Worm (Caenorhabditis elegans) whole organism, L4/young adult: ENCODE data around the gene frpr-11.

Experiments
- W03F9.2 ChIP-seq: fragments of 150-350 bp; optimal IDR thresholded peaks from 2 replicates; lab custom pipeline; 2014; ENCODE audit warnings: missing biosample characterization, missing genetic modification characterization
- him-1 ChIP-seq: sonication (generic microtip); optimal IDR thresholded peaks from 2 replicates; lab custom pipeline; 2016; ENCODE audit warnings: missing genotype, missing genetic modification reagents, missing genetic modification characterization, missing compliant biosample characterization

DNA sequence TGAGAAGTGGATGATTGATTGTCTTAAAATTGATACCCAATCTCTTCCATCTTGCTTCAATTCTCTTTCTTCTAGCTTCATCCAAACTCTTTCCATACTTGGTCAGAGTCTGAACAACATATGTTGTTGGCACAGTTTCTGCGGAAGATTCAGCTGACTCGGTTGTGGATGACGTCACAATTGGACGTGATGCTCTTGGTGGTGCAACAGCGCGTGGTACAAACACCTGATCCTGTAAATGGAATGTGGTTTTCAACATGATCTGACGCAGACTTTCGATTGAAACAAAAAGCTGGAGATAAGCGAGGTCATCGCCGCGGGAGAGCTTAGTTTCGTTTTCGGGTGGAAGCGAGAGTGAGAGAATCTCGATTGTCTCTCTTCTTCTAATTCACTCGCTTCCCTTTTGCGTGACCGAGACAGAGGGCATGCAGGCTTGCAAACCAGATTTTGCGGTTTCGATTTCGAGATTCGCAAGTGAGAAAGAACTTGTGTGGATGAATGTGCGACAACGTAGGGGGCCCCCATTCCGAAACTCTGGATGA is 35.5 kb downstream of the frpr-11 start:
- TF ChIP-seq him-1 (tag; lab: Kevin White, UChicago) (no peak), W03F9.2 (tag; lab: Kevin White, UChicago) (no peak)
